Fruit fly (Drosophila melanogaster) Kc167 (cell line): Measurements from ENCODE around the gene CG44005.

ENCODE experiments used
- Myc ChIP-seq: fragments of >200 bp; optimal IDR thresholded peaks from 2 replicates; lab custom pipeline; 2017; ENCODE audit warnings: missing external identifiers
- h ChIP-seq: fragments of >200 bp; optimal IDR thresholded peaks from 3 replicates; lab custom pipeline; 2018; ENCODE audit warnings: missing external identifiers
- psq ChIP-seq: fragments of >200 bp; optimal IDR thresholded peaks from 2 replicates; lab custom pipeline; 2017; ENCODE audit warnings: missing external identifiers
- ttk ChIP-seq: sonication (Bioruptor generic); optimal IDR thresholded peaks from 2 replicates; lab custom pipeline; 2017; ENCODE audit warnings: missing external identifiers

DNA sequence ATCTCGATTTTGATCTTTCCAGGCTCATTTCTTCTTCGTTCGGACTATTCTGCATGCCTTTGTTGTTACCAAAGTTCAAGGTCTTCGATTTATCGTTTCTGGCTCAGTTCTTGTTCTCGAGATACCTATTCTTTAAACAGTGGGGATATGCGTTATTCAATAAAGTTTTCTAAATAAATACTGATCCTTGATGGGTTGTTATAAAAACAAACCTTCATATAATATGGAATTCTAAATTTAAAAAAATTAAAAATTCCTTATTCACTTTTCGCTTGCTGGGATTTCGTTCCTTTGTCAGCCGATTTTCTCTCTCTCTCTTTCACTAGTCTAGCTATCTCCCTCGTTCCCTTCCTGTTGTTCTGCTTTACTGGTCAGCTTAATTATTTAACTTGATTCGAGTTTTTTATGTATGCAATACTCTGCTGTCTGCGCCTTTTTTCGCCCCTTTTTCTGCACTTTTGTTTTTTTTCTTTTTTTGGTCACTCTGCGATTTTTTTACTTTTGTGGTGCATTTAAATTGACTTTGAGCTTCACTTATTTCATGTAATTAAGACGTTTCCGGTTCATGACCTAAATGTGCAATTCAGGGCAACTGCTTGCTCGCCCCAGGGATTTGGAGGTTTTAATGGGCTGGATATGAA lies 33.7 kb downstream of the CG44005 start:
- TF ChIP-seq Myc (lab: Kevin White, UChicago) (no peak), h (no peak), ttk (no peak), psq (no peak)
